Fruit fly (Drosophila melanogaster) whole organism, adult: ENCODE data around the gene CG46314.

Experiments used
- CG11617 ChIP-seq: fragments of 200-800 bp; sonication (Bioruptor generic); optimal IDR thresholded peaks from 2 replicates; lab custom pipeline; 2017; ENCODE audit warnings: mild to moderate bottlenecking, missing biosample characterization, missing genetic modification reagents, missing genetic modification characterization
- CG12768 ChIP-seq: fragments of 200-800 bp; sonication (Bioruptor generic); optimal IDR thresholded peaks from 2 replicates; lab custom pipeline; 2017; ENCODE audit warnings: missing biosample characterization, missing genetic modification characterization, mild to moderate bottlenecking, moderate library complexity, missing genetic modification reagents
- CG14711 ChIP-seq: fragments of 200-800 bp; sonication (Bioruptor generic); optimal IDR thresholded peaks from 2 replicates; lab custom pipeline; 2018; ENCODE audit warnings: missing biosample characterization, mild to moderate bottlenecking, missing genetic modification characterization, moderate library complexity
- CG1620 ChIP-seq: fragments of 200-800 bp; sonication (Bioruptor generic); optimal IDR thresholded peaks from 2 replicates; lab custom pipeline; 2016; ENCODE audit warnings: missing biosample characterization, missing genetic modification characterization
- CG33017 ChIP-seq: fragments of 200-800 bp; sonication (Bioruptor generic); optimal IDR thresholded peaks from 2 replicates; lab custom pipeline; 2018; ENCODE audit warnings: missing biosample characterization, mild to moderate bottlenecking, missing genetic modification characterization, moderate library complexity
- CG5204 ChIP-seq: fragments of 200-800 bp; sonication (Bioruptor generic); optimal IDR thresholded peaks from 2 replicates; lab custom pipeline; 2016; ENCODE audit warnings: missing biosample characterization, missing genetic modification characterization
- CG7045 ChIP-seq: fragments of 200-800 bp; sonication (Bioruptor generic); optimal IDR thresholded peaks from 2 replicates; lab custom pipeline; 2017; ENCODE audit warnings: missing biosample characterization, mild to moderate bottlenecking, missing genetic modification characterization
- CG7101 ChIP-seq: fragments of 200-800 bp; sonication (Bioruptor generic); optimal IDR thresholded peaks from 2 replicates; lab custom pipeline; 2018; ENCODE audit warnings: missing biosample characterization, mild to moderate bottlenecking, missing genetic modification characterization, moderate library complexity
- Clk ChIP-seq: fragments of 200-800 bp; sonication (Bioruptor generic); optimal IDR thresholded peaks from 2 replicates; lab custom pipeline; 2017; ENCODE audit warnings: missing biosample characterization, missing genetic modification characterization
- Crg-1 ChIP-seq: fragments of 200-800 bp; sonication (Bioruptor generic); optimal IDR thresholded peaks from 2 replicates; lab custom pipeline; 2016; ENCODE audit warnings: missing biosample characterization, missing genetic modification characterization
- Hr96 ChIP-seq: fragments of 200-800 bp; sonication (Bioruptor generic); optimal IDR thresholded peaks from 2 replicates; lab custom pipeline; 2016; ENCODE audit warnings: missing biosample characterization, missing genetic modification characterization
- Mnt ChIP-seq: fragments of 200-800 bp; sonication (Bioruptor generic); optimal IDR thresholded peaks from 2 replicates; lab custom pipeline; 2016; ENCODE audit warnings: missing biosample characterization, mild to moderate bottlenecking, missing genetic modification characterization
- bab1 ChIP-seq: fragments of 200-800 bp; sonication (Bioruptor generic); optimal IDR thresholded peaks from 3 replicates; lab custom pipeline; 2019; ENCODE audit warnings: missing biosample characterization, mild to moderate bottlenecking, missing genetic modification characterization, moderate library complexity
- cic ChIP-seq: fragments of 200-800 bp; sonication (Bioruptor generic); optimal IDR thresholded peaks from 2 replicates; lab custom pipeline; 2017; ENCODE audit warnings: missing biosample characterization, mild to moderate bottlenecking, missing genetic modification characterization, moderate library complexity
- cnc ChIP-seq, 2 experiments: fragments of >200 bp; optimal IDR thresholded peaks; 2 replicates each; lab custom pipeline; 2017
- kay ChIP-seq: fragments of 200-800 bp; sonication (Bioruptor generic); peaks from one replicate; lab custom pipeline; 2016; ENCODE audit warnings: missing biosample characterization, missing genetic modification characterization, borderline replicate concordance
- ovo ChIP-seq: fragments of 200-800 bp; sonication (Bioruptor generic); optimal IDR thresholded peaks from 2 replicates; lab custom pipeline; 2016; ENCODE audit warnings: missing biosample characterization, missing genetic modification characterization
- pad ChIP-seq: fragments of 200-800 bp; sonication (Bioruptor generic); optimal IDR thresholded peaks from 3 replicates; lab custom pipeline; 2017; ENCODE audit warnings: missing biosample characterization, missing genetic modification characterization, mild to moderate bottlenecking, moderate library complexity, missing genetic modification reagents
- tj ChIP-seq: fragments of 200-800 bp; sonication (Bioruptor generic); optimal IDR thresholded peaks from 3 replicates; lab custom pipeline; 2017; ENCODE audit warnings: missing biosample characterization, mild to moderate bottlenecking, missing genetic modification characterization, moderate library complexity
- toe ChIP-seq: fragments of 200-800 bp; sonication (Bioruptor generic); optimal IDR thresholded peaks from 2 replicates; lab custom pipeline; 2016; ENCODE audit warnings: missing biosample characterization, missing genetic modification characterization

CG46314 gene

dm6 chr2L:21341706-21342105 is 27.5 kb downstream of the CG46314 start:
- TF ChIP-seq Crg-1: no peak
- TF ChIP-seq cnc (optimal IDR thresholded peaks at IDR 0.05; lab: Kevin White, UChicago): no peak
- no peak for TF ChIP-seq ovo (GFP tag; lab: Kevin White, UChicago)
- TF ChIP-seq Hr96 (GFP tag; lab: Kevin White, UChicago): no peak
- TF ChIP-seq CG7045: no peak
- no peak for TF ChIP-seq Clk (GFP tag; lab: Kevin White, UChicago)
- no peak for TF ChIP-seq bab1
- no peak for TF ChIP-seq kay (GFP tag; lab: Kevin White, UChicago)
- TF ChIP-seq CG11617: no peak
- no peak for TF ChIP-seq pad (GFP tag; lab: Kevin White, UChicago)
- no peak for TF ChIP-seq tj
- no peak for TF ChIP-seq toe (GFP tag; lab: Kevin White, UChicago)
- TF ChIP-seq CG7101 (tag; lab: Kevin White, UChicago): no peak

dm6 chr2L:21344203-21344753 is 30.1 kb downstream of the CG46314 start, which contains the start of gene Tsp39D:
TSS of gene Tsp39D (plus strand) at chr2L:21344607.
- TF ChIP-seq kay (GFP tag; lab: Kevin White, UChicago) (no peak), CG1620 (GFP tag; lab: Kevin White, UChicago) (no peak), CG12768 (GFP tag; lab: Kevin White, UChicago) (no peak), Clk (GFP tag; lab: Kevin White, UChicago) (no peak), CG14711 (tag; lab: Kevin White, UChicago) (no peak), Mnt (no peak), tj (no peak), ovo (GFP tag; lab: Kevin White, UChicago) (no peak), CG7101 (tag; lab: Kevin White, UChicago) (no peak), CG33017 (no peak), Hr96 (GFP tag; lab: Kevin White, UChicago) (no peak), bab1 (peak; percentile 46), CG11617 (peak; percentile 3), CG5204 (GFP tag; lab: Kevin White, UChicago) (no peak), Crg-1 (no peak), cnc (optimal IDR thresholded peaks at IDR 0.05; lab: Kevin White, UChicago) (peak in 1 of 2 experiments; percentile 82), CG7045 (no peak), toe (GFP tag; lab: Kevin White, UChicago) (no peak), cic (GFP tag; lab: Kevin White, UChicago) (no peak), pad (GFP tag; lab: Kevin White, UChicago) (no peak)

- no peak for TF ChIP-seq CG5204 (GFP tag; lab: Kevin White, UChicago)
- no peak for TF ChIP-seq pad (GFP tag; lab: Kevin White, UChicago)
- no peak for TF ChIP-seq Crg-1
- no peak for TF ChIP-seq cic (GFP tag; lab: Kevin White, UChicago)
- no peak for TF ChIP-seq CG7045
- no peak for TF ChIP-seq Hr96 (GFP tag; lab: Kevin White, UChicago)
- no peak for TF ChIP-seq cnc (optimal IDR thresholded peaks at IDR 0.05; lab: Kevin White, UChicago)
- TF ChIP-seq ovo (GFP tag; lab: Kevin White, UChicago): no peak
- TF ChIP-seq Mnt: no peak
- no peak for TF ChIP-seq CG33017
- no peak for TF ChIP-seq Clk (GFP tag; lab: Kevin White, UChicago)
- TF ChIP-seq CG14711 (tag; lab: Kevin White, UChicago): no peak
- no peak for TF ChIP-seq CG11617
- TF ChIP-seq kay (GFP tag; lab: Kevin White, UChicago): no peak
- TF ChIP-seq CG1620 (GFP tag; lab: Kevin White, UChicago): no peak
- no peak for TF ChIP-seq bab1
- no peak for TF ChIP-seq CG12768 (GFP tag; lab: Kevin White, UChicago)
- no peak for TF ChIP-seq CG7101 (tag; lab: Kevin White, UChicago)
- no peak for TF ChIP-seq toe (GFP tag; lab: Kevin White, UChicago)
Measured at dm6 chr2L:21360916-21361315, 46.8 kb downstream of the CG46314 start, which contains the start of gene dtr. TSS of gene dtr (plus strand) at chr2L:21361216.

dm6 chr2L:21367296-21367695 is 53.1 kb downstream of the CG46314 start:
- TF ChIP-seq CG12768 (GFP tag; lab: Kevin White, UChicago): no peak
- peak; percentile 11 for TF ChIP-seq cic (GFP tag; lab: Kevin White, UChicago)
- no peak for TF ChIP-seq pad (GFP tag; lab: Kevin White, UChicago)
- no peak for TF ChIP-seq tj
- TF ChIP-seq CG11617: no peak
- no peak for TF ChIP-seq ovo (GFP tag; lab: Kevin White, UChicago)
- TF ChIP-seq CG1620 (GFP tag; lab: Kevin White, UChicago): no peak
- no peak for TF ChIP-seq cnc (optimal IDR thresholded peaks at IDR 0.05; lab: Kevin White, UChicago)
- no peak for TF ChIP-seq Mnt
